Fruit fly (Drosophila melanogaster) whole organism, embryonic: ENCODE results near the gene CG5969.

ENCODE experiments used
- Antp ChIP-seq: fragments of 200-800 bp; sonication (Bioruptor generic); optimal IDR thresholded peaks from 3 replicates; lab custom pipeline; 2016; ENCODE audit warnings: missing biosample characterization, missing genetic modification characterization
- Atf-2 ChIP-seq: fragments of 200-800 bp; sonication (Bioruptor generic); optimal IDR thresholded peaks from 2 replicates; lab custom pipeline; 2016; ENCODE audit warnings: missing biosample characterization, missing genetic modification characterization
- Atf3 ChIP-seq: fragments of 200-800 bp; sonication (Bioruptor generic); optimal IDR thresholded peaks from 3 replicates; lab custom pipeline; 2016; ENCODE audit warnings: missing biosample characterization, missing genetic modification characterization
- BEAF-32 ChIP-seq: fragments of 200-800 bp; sonication (Bioruptor generic); optimal IDR thresholded peaks from 3 replicates; lab custom pipeline; 2017; ENCODE audit warnings: missing biosample characterization, missing genetic modification characterization, mild to moderate bottlenecking, moderate library complexity, missing genetic modification reagents
- CG10565 ChIP-seq: fragments of 200-800 bp; sonication (Bioruptor generic); optimal IDR thresholded peaks from 3 replicates; lab custom pipeline; 2016; ENCODE audit warnings: missing biosample characterization, mild to moderate bottlenecking, missing genetic modification characterization
- CG10959 ChIP-seq: fragments of 200-800 bp; sonication (Bioruptor generic); IDR thresholded peaks from 2 replicates; pipeline ENCODE4 v1.3.6; 2022; ENCODE audit warnings: missing biosample characterization, missing genetic modification characterization
- CG11093 ChIP-seq: fragments of 200-800 bp; sonication (Bioruptor generic); IDR thresholded peaks from 3 replicates; pipeline ENCODE4 v1.3.6; 2022; ENCODE audit warnings: missing biosample characterization, missing genetic modification characterization
- CG12155 ChIP-seq: fragments of 200-800 bp; sonication (Bioruptor generic); optimal IDR thresholded peaks from 3 replicates; lab custom pipeline; 2016; ENCODE audit warnings: missing biosample characterization, missing genetic modification characterization
- CG12236 ChIP-seq: fragments of 200-800 bp; sonication (Bioruptor generic); optimal IDR thresholded peaks from 2 replicates; lab custom pipeline; 2016; ENCODE audit warnings: missing biosample characterization, missing genetic modification characterization
- CG1233 ChIP-seq: fragments of 200-800 bp; sonication (Bioruptor generic); optimal IDR thresholded peaks from 4 replicates; lab custom pipeline; 2018; ENCODE audit warnings: missing biosample characterization, mild to moderate bottlenecking, missing genetic modification characterization
- CG12744 ChIP-seq: fragments of 200-800 bp; sonication (Bioruptor generic); optimal IDR thresholded peaks from 2 replicates; lab custom pipeline; 2016; ENCODE audit warnings: missing biosample characterization, missing genetic modification characterization
- CG14050 ChIP-seq: fragments of 200-800 bp; sonication (Bioruptor generic); IDR thresholded peaks from 3 replicates; pipeline ENCODE4 v1.3.6; 2022; ENCODE audit warnings: missing biosample characterization, missing genetic modification characterization
- CG16779 ChIP-seq: fragments of 200-800 bp; sonication (Bioruptor generic); IDR thresholded peaks from 2 replicates; pipeline ENCODE4 v1.3.6; 2022; ENCODE audit warnings: missing biosample characterization, missing genetic modification characterization
- CG16815 ChIP-seq: fragments of 200-800 bp; sonication (Bioruptor generic); optimal IDR thresholded peaks from 3 replicates; lab custom pipeline; 2017; ENCODE audit warnings: missing biosample characterization, mild to moderate bottlenecking, missing genetic modification characterization
- CG17612 ChIP-seq: fragments of 200-800 bp; sonication (Bioruptor generic); IDR thresholded peaks from 2 replicates; pipeline ENCODE4 v1.3.6; 2022; ENCODE audit warnings: missing biosample characterization, missing genetic modification characterization
- CG17802 ChIP-seq: fragments of 200-800 bp; sonication (Bioruptor generic); optimal IDR thresholded peaks from 2 replicates; lab custom pipeline; 2018; ENCODE audit warnings: missing biosample characterization, mild to moderate bottlenecking, missing genetic modification characterization, moderate library complexity
- CG17829 ChIP-seq: fragments of 200-800 bp; optimal IDR thresholded peaks from 2 replicates; lab custom pipeline; 2019; ENCODE audit warnings: missing biosample characterization, mild to moderate bottlenecking, missing genetic modification characterization, moderate library complexity
- CG2116 ChIP-seq: fragments of 200-800 bp; sonication (Bioruptor generic); optimal IDR thresholded peaks from 3 replicates; lab custom pipeline; 2018; ENCODE audit warnings: missing biosample characterization, mild to moderate bottlenecking, missing genetic modification characterization
- CG6272 ChIP-seq: fragments of 200-800 bp; sonication (Bioruptor generic); IDR thresholded peaks from 2 replicates; pipeline ENCODE4 v1.3.6; 2022; ENCODE audit warnings: missing biosample characterization, missing genetic modification characterization
- CG8281 ChIP-seq: fragments of 200-800 bp; sonication (Bioruptor generic); optimal IDR thresholded peaks from 2 replicates; lab custom pipeline; 2018; ENCODE audit warnings: missing biosample characterization, mild to moderate bottlenecking, missing genetic modification characterization, moderate library complexity
- CG9876 ChIP-seq: fragments of 200-800 bp; sonication (Bioruptor generic); optimal IDR thresholded peaks from 2 replicates; lab custom pipeline; 2016; ENCODE audit warnings: missing biosample characterization, missing genetic modification characterization
- Camta ChIP-seq: fragments of 200-800 bp; sonication (Bioruptor generic); optimal IDR thresholded peaks from 2 replicates; lab custom pipeline; 2016; ENCODE audit warnings: missing biosample characterization, missing genetic modification characterization
- Deaf1 ChIP-seq: fragments of 200-800 bp; optimal IDR thresholded peaks from 3 replicates; lab custom pipeline; 2019; ENCODE audit warnings: missing biosample characterization, mild to moderate bottlenecking, missing genetic modification characterization, moderate library complexity
- Fer2 ChIP-seq: fragments of 200-800 bp; sonication (Bioruptor generic); optimal IDR thresholded peaks from 2 replicates; lab custom pipeline; 2018; ENCODE audit warnings: missing biosample characterization, mild to moderate bottlenecking, missing genetic modification characterization, moderate library complexity
- HLH3B ChIP-seq: fragments of 200-800 bp; sonication (Bioruptor generic); IDR thresholded peaks from 2 replicates; pipeline ENCODE4 v1.3.6; 2022; ENCODE audit warnings: missing biosample characterization, missing genetic modification characterization
- HLH4C ChIP-seq: fragments of 200-800 bp; sonication (Bioruptor generic); IDR thresholded peaks from 3 replicates; pipeline ENCODE4 v1.3.6; 2022; ENCODE audit warnings: missing biosample characterization, missing genetic modification characterization; ENCODE audit not compliant: partially characterized antibody
- HmgZ ChIP-seq: fragments of 200-800 bp; sonication (Bioruptor generic); optimal IDR thresholded peaks from 2 replicates; lab custom pipeline; 2018; ENCODE audit warnings: missing biosample characterization, mild to moderate bottlenecking, missing genetic modification characterization
- Kr ChIP-seq: fragments of 200-800 bp; sonication (Bioruptor generic); optimal IDR thresholded peaks from 2 replicates; lab custom pipeline; 2017; ENCODE audit warnings: missing biosample characterization, mild to moderate bottlenecking, missing genetic modification characterization
- Neu2 ChIP-seq: fragments of 200-800 bp; sonication (Bioruptor generic); optimal IDR thresholded peaks from 3 replicates; lab custom pipeline; 2016; ENCODE audit warnings: missing biosample characterization, missing genetic modification characterization, borderline replicate concordance
- Taf1 ChIP-seq: fragments of 200-800 bp; sonication (Bioruptor generic); IDR thresholded peaks from 2 replicates; pipeline ENCODE4 v1.3.6; 2022; ENCODE audit warnings: missing biosample characterization, missing genetic modification characterization
- Xrp1 ChIP-seq: fragments of 200-800 bp; sonication (Bioruptor generic); IDR thresholded peaks from 2 replicates; pipeline ENCODE4 v1.3.6; 2022; ENCODE audit warnings: missing biosample characterization, missing genetic modification characterization
- al ChIP-seq: fragments of 200-800 bp; sonication (Bioruptor generic); IDR thresholded peaks from 2 replicates; pipeline ENCODE4 v1.3.6; 2022; ENCODE audit warnings: missing biosample characterization, missing genetic modification characterization
- cad ChIP-seq: fragments of >200 bp; optimal IDR thresholded peaks from 2 replicates; lab custom pipeline; 2017; ENCODE audit warnings: missing biosample characterization, missing genetic modification characterization
- caup ChIP-seq: fragments of 200-800 bp; sonication (Bioruptor generic); optimal IDR thresholded peaks from 3 replicates; lab custom pipeline; 2017; ENCODE audit warnings: missing biosample characterization, mild to moderate bottlenecking, missing genetic modification characterization, moderate library complexity; ENCODE audit not compliant: severe bottlenecking
- crc ChIP-seq: fragments of 200-800 bp; sonication (Bioruptor generic); optimal IDR thresholded peaks from 2 replicates; lab custom pipeline; 2016; ENCODE audit warnings: missing biosample characterization, missing genetic modification characterization
- croc ChIP-seq: fragments of 200-800 bp; sonication (Bioruptor generic); conservative IDR thresholded peaks from 3 replicates; pipeline ENCODE4 v1.3.6; 2022; ENCODE audit warnings: missing biosample characterization, missing genetic modification characterization
- disco-r ChIP-seq: fragments of 200-800 bp; sonication (Bioruptor generic); optimal IDR thresholded peaks from 2 replicates; lab custom pipeline; 2016; ENCODE audit warnings: missing biosample characterization, missing genetic modification characterization
- dmrt11E ChIP-seq: fragments of 200-800 bp; sonication (Bioruptor generic); optimal IDR thresholded peaks from 3 replicates; lab custom pipeline; 2018; ENCODE audit warnings: missing biosample characterization, mild to moderate bottlenecking, missing genetic modification characterization, moderate library complexity
- dpn ChIP-seq, 2 experiments: fragments of 200-800 bp; sonication (Bioruptor generic); optimal IDR thresholded peaks; 3 replicates each; lab custom pipeline; 2016; ENCODE audit warnings: missing biosample characterization in 2 of 2, missing genetic modification characterization in 2 of 2
- dysf ChIP-seq: fragments of 200-800 bp; sonication (Bioruptor generic); IDR thresholded peaks from 3 replicates; pipeline ENCODE4 v1.3.6; 2022; ENCODE audit warnings: missing biosample characterization, missing genetic modification characterization
- esg ChIP-seq: fragments of 200-800 bp; sonication (Bioruptor generic); conservative IDR thresholded peaks from 2 replicates; pipeline ENCODE4 v1.3.6; 2022; ENCODE audit warnings: missing biosample characterization, missing genetic modification characterization
- ham ChIP-seq: fragments of 200-800 bp; sonication (Bioruptor generic); IDR thresholded peaks from 2 replicates; pipeline ENCODE4 v1.3.6; 2022; ENCODE audit warnings: missing biosample characterization, missing genetic modification characterization
- insv ChIP-seq, 2 experiments: fragments of 200-800 bp; sonication (Bioruptor generic); optimal IDR thresholded peaks; 3 replicates each; lab custom pipeline; 2016 to 2018; ENCODE audit warnings: missing biosample characterization in 2 of 2, missing genetic modification characterization in 2 of 2
- p53 ChIP-seq: fragments of 200-800 bp; sonication (Bioruptor generic); optimal IDR thresholded peaks from 2 replicates; lab custom pipeline; 2016; ENCODE audit warnings: missing biosample characterization, missing genetic modification characterization
- pnt ChIP-seq: fragments of 200-800 bp; sonication (Bioruptor generic); optimal IDR thresholded peaks from 3 replicates; lab custom pipeline; 2016; ENCODE audit warnings: missing biosample characterization, missing genetic modification characterization
- pum ChIP-seq: fragments of 200-800 bp; sonication (Bioruptor generic); optimal IDR thresholded peaks from 2 replicates; lab custom pipeline; 2016; ENCODE audit warnings: missing biosample characterization, missing genetic modification characterization
- schlank ChIP-seq: fragments of 200-800 bp; sonication (Bioruptor generic); optimal IDR thresholded peaks from 2 replicates; lab custom pipeline; 2018; ENCODE audit warnings: missing biosample characterization, mild to moderate bottlenecking, missing genetic modification characterization
- sug ChIP-seq: fragments of 200-800 bp; optimal IDR thresholded peaks from 2 replicates; lab custom pipeline; 2019; ENCODE audit warnings: missing biosample characterization, mild to moderate bottlenecking, missing genetic modification characterization, moderate library complexity
- tgo ChIP-seq: fragments of 200-800 bp; sonication (Bioruptor generic); IDR thresholded peaks from 3 replicates; pipeline ENCODE4 v1.3.6; 2022; ENCODE audit warnings: missing biosample characterization, missing genetic modification characterization
- zf30C ChIP-seq: fragments of 200-800 bp; sonication (Bioruptor generic); optimal IDR thresholded peaks from 3 replicates; lab custom pipeline; 2018; ENCODE audit warnings: missing biosample characterization, mild to moderate bottlenecking, missing genetic modification characterization

Gene CG5969

DNA sequence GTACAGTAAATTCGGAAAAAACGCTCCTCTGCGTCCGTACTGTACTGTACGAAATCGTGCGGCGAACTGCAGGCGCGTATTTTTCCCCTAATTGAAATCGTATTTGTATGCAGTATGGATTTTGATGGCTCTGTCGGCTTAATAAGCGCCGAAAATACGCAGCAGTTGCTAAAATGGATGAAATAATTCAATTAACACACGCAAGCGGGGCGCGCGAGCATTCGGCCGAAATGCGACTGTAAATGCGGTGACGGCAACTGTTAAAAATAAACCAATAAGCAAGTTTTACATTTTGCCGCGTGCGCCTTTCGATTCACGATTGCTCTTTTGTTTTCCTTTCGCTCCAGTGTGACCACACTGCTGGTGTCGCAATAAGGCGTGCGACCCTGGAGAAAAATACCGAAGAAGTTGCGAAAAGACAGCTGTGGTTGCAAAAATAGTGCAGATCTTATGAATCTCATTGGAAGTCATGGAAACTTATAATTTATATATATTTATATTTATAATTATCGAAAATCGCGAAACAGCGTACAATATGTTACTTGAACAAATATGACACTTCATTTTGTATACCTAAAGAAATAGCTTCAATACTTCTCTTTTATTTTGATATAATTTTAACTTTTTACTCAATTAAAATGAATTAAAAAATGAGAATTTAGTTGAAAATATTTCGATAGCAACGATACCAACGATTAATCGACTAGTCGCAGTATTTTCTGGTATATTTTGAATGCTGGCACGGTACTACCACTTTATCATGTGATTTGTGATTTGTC is at the start of gene CG5969, which contains the start of gene CG32428:
CG5969 (plus strand) TSS at position 763 of the 779 bp plus-strand sequence.
CG32428 (minus strand) TSS at position 703 of the 779 bp plus-strand sequence.
- 0 out of 3 replicates have a peak, but pooled peaks have one; percentile 8 for TF ChIP-seq HLH4C (GFP tag; lab: Robert Waterston, UW)
- peak; percentile 60 for TF ChIP-seq tgo (GFP tag; lab: Robert Waterston, UW)
- peak; percentile 12 for TF ChIP-seq pum
- peak; percentile 72 for TF ChIP-seq CG17829 (tag; lab: Kevin White, UChicago)
- TF ChIP-seq HmgZ (tag; lab: Kevin White, UChicago): peak; percentile 20
- no peak for TF ChIP-seq CG16779
- peak; percentile 46 for TF ChIP-seq CG1233 (GFP tag; lab: Kevin White, UChicago)
- peak; percentile 49 for TF ChIP-seq Taf1 (GFP tag; lab: Robert Waterston, UW)
- TF ChIP-seq CG2116 (GFP tag; lab: Kevin White, UChicago): peak; percentile 76
- TF ChIP-seq Atf3 (GFP tag; lab: Kevin White, UChicago): no peak
- TF ChIP-seq CG17612: no peak
- TF ChIP-seq CG16815 (GFP tag; lab: Kevin White, UChicago): peak; percentile 23
- no peak for TF ChIP-seq CG9876
- TF ChIP-seq caup (GFP tag; lab: Kevin White, UChicago): peak; percentile 65
- TF ChIP-seq dpn (GFP tag; optimal IDR thresholded peaks at IDR 0.05; lab: Kevin White, UChicago): peak; percentile 47 to 59
- peak; percentile 55 for TF ChIP-seq Deaf1
- TF ChIP-seq CG14050 (GFP tag; lab: Robert Waterston, UW): peak; percentile 19; the same call in 1 of the 3 replicates
- no peak for TF ChIP-seq Kr
- peak; percentile 44; the same call in 1 of the 2 replicates for TF ChIP-seq Xrp1 (GFP tag; lab: Robert Waterston, UW)
- peak; percentile 52 for TF ChIP-seq BEAF-32 (GFP tag; lab: Kevin White, UChicago)
- peak in 1 of 2 experiments; percentile 70 for TF ChIP-seq insv (GFP tag; optimal IDR thresholded peaks at IDR 0.05; lab: Kevin White, UChicago)
- no peak for TF ChIP-seq schlank (tag; lab: Kevin White, UChicago)
- no peak for TF ChIP-seq dmrt11E
- TF ChIP-seq al (GFP tag; lab: Robert Waterston, UW): peak; percentile 69
- no peak for TF ChIP-seq cad
- TF ChIP-seq Antp: no peak
- TF ChIP-seq p53 (GFP tag; lab: Kevin White, UChicago): no peak
- TF ChIP-seq sug (tag; lab: Kevin White, UChicago): peak; percentile 58
- no peak for TF ChIP-seq ham (GFP tag; lab: Robert Waterston, UW)
- no peak for TF ChIP-seq zf30C
- no peak for TF ChIP-seq HLH3B (GFP tag; lab: Robert Waterston, UW)
- TF ChIP-seq CG11093: no peak
- TF ChIP-seq crc (GFP tag; lab: Kevin White, UChicago): no peak
- no peak for TF ChIP-seq pnt (GFP tag; lab: Kevin White, UChicago)
- TF ChIP-seq CG10959 (GFP tag; lab: Robert Waterston, UW): no peak
- TF ChIP-seq CG8281 (tag; lab: Kevin White, UChicago): peak; percentile 0
- TF ChIP-seq CG12236: no peak
- TF ChIP-seq disco-r: no peak
- no peak for TF ChIP-seq CG10565 (GFP tag; lab: Kevin White, UChicago)
- TF ChIP-seq CG6272 (GFP tag; lab: Robert Waterston, UW): 0 out of 2 replicates have a peak, but pooled peaks have one; percentile 24
- no peak for TF ChIP-seq CG12744
- TF ChIP-seq Fer2 (tag; lab: Kevin White, UChicago): peak; percentile 52
- 0 out of 3 replicates have a peak, but pooled peaks have one; percentile 21 for TF ChIP-seq croc (GFP tag; lab: Robert Waterston, UW)
- no peak for TF ChIP-seq Neu2 (GFP tag; lab: Kevin White, UChicago)
- TF ChIP-seq Atf-2 (GFP tag; lab: Kevin White, UChicago): no peak
- TF ChIP-seq CG17802: peak; percentile 3
- no peak for TF ChIP-seq Camta (GFP tag; lab: Kevin White, UChicago)
- TF ChIP-seq CG12155 (GFP tag; lab: Kevin White, UChicago): peak; percentile 28
- peak; percentile 52 for TF ChIP-seq esg
- TF ChIP-seq dysf (GFP tag; lab: Robert Waterston, UW): peak; percentile 67
